Worm (Caenorhabditis elegans): ENCODE results near the gene Y41G9A.10.

ce11 chrX:2920456-2920855 lies 25.9 kb downstream of the Y41G9A.10 start:
- TF ChIP-seq nhr-12 (tag; optimal IDR thresholded peaks at IDR 0.05): no peak
- TF ChIP-seq ama-1 (optimal IDR thresholded peaks at IDR 0.05): no peak
- no peak for TF ChIP-seq fkh-4 (tag; optimal IDR thresholded peaks at IDR 0.05; ENCODE audit: borderline replicate concordance)
- TF ChIP-seq nhr-237 (tag; optimal IDR thresholded peaks at IDR 0.05): no peak
